Fruit fly (Drosophila melanogaster): ENCODE data around the gene CG4678.

CG4678 gene

DNA sequence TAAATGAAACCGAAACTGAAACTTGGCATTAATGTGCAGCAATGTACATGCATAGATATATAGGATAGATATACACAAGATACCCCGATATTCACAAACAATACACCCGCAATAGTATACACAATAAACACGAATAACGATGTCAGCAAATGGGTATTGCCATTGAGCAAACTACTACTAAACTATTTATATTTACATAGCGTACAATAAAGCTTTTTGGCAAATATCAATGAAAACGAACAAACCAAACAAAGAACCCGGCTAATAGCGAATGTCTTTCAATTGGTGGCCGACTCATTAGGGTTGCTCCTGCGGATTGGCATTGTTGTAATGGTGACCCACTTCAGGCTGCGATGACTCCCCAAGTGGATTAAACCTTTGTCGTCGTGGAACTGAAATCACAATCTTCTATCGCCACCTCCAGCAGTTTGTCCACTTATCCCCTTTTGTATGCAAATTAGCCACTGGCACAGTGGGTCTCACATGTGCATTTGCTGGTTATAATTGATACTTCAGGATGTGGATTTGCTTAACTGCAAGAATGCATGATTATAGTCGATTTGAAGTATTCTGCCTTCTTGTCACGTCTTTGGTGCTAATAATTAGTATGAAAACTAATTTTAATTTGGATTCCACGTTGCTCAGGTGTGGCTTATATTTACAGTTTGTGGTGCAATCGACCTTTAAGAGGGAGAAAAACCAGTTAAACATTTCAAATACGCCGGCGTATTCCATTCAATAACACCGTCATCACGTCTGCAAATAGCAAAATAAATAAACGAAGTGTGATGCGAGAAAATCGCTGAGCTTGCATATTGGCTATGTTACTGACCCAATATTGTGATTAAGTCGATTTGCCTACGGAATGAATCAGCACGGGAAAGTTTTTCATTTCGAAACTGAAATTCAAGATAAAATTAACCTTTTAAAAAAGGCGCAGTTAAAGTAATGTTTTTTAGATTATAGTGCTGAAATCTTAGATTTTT lies 45.6 kb upstream of the CG4678 start (continued):
- TF ChIP-seq sr (GFP tag; IDR thresholded peaks at IDR 0.05) (0 out of 3 replicates have a peak, but pooled peaks have one; percentile 22), Dek (tag; optimal IDR thresholded peaks at IDR 0.05) (no peak), salm (tag; optimal IDR thresholded peaks at IDR 0.05) (no peak), CG18619 (GFP tag; optimal IDR thresholded peaks at IDR 0.05) (no peak), CG4617 (GFP tag; optimal IDR thresholded peaks at IDR 0.05; ENCODE audit: borderline replicate concordance) (no peak), lov (optimal IDR thresholded peaks at IDR 0.05) (no peak), lov (GFP tag; IDR thresholded peaks at IDR 0.05) (0 out of 3 replicates have a peak, but pooled peaks have one; percentile 43), CG14014 (GFP tag; IDR thresholded peaks at IDR 0.05) (peak; percentile 86), CG17802 (tag; optimal IDR thresholded peaks at IDR 0.05) (no peak), abd-A (tag; optimal IDR thresholded peaks at IDR 0.05) (peak; percentile 5), Atf3 (GFP tag; optimal IDR thresholded peaks at IDR 0.05) (no peak), Six4 (GFP tag; optimal IDR thresholded peaks at IDR 0.05) (no peak), CG15073 (GFP tag; optimal IDR thresholded peaks at IDR 0.05) (no peak), CG11696 (GFP tag; IDR thresholded peaks at IDR 0.05) (peak; percentile 62), CG6791 (GFP tag; IDR thresholded peaks at IDR 0.05; ENCODE audit: partially characterized antibody) (0 out of 3 replicates have a peak, but pooled peaks have one; percentile 34), ems (GFP tag; optimal IDR thresholded peaks at IDR 0.05) (no peak), Sry-δ (GFP tag; optimal IDR thresholded peaks at IDR 0.05) (no peak), vfl (GFP tag; optimal IDR thresholded peaks at IDR 0.05) (no peak), CoRest (tag; optimal IDR thresholded peaks at IDR 0.05) (no peak), p53 (GFP tag; optimal IDR thresholded peaks at IDR 0.05) (peak; percentile 27), CG2120 (GFP tag; optimal IDR thresholded peaks at IDR 0.05) (no peak), CG30403 (GFP tag; optimal IDR thresholded peaks at IDR 0.05) (no peak), slbo (GFP tag; IDR thresholded peaks at IDR 0.05) (peak; percentile 21; the same call in 1 of the 2 replicates), wek (GFP tag; optimal IDR thresholded peaks at IDR 0.05) (no peak), Hmr (GFP tag; optimal IDR thresholded peaks at IDR 0.05) (peak; percentile 27), CG18764 (GFP tag; optimal IDR thresholded peaks at IDR 0.05) (no peak), Ets97D (GFP tag; optimal IDR thresholded peaks at IDR 0.05) (peak; percentile 59), CG4707 (GFP tag; optimal IDR thresholded peaks at IDR 0.05) (peak; percentile 95), HLH4C (GFP tag; IDR thresholded peaks at IDR 0.05; ENCODE audit: partially characterized antibody) (no peak), CG8478 (optimal IDR thresholded peaks at IDR 0.05) (no peak), Ets65A (GFP tag) (peak; percentile 93), CG12744 (GFP tag; optimal IDR thresholded peaks at IDR 0.05) (no peak), pan (optimal IDR thresholded peaks at IDR 0.05) (no peak), pan (GFP tag; optimal IDR thresholded peaks at IDR 0.05 in 1 of 2, IDR thresholded peaks at IDR 0.05 in 1 of 2) (peak in 1 of 2 experiments; percentile 83), CG32767 (GFP tag; IDR thresholded peaks at IDR 0.05) (no peak), Oli (tag; optimal IDR thresholded peaks at IDR 0.05) (peak; percentile 29), en (GFP tag; optimal IDR thresholded peaks at IDR 0.05) (peak; percentile 75), CG10979 (tag; optimal IDR thresholded peaks at IDR 0.05) (no peak), Oaz (GFP tag; IDR thresholded peaks at IDR 0.05) (peak; percentile 73), Nf-YB (GFP tag; optimal IDR thresholded peaks at IDR 0.05) (no peak), CG3995 (GFP tag; optimal IDR thresholded peaks at IDR 0.05) (no peak), Dfd (GFP tag; optimal IDR thresholded peaks at IDR 0.05) (no peak), Blimp-1 (GFP tag; optimal IDR thresholded peaks at IDR 0.05) (no peak), CG14441 (GFP tag; IDR thresholded peaks at IDR 0.05) (peak; percentile 72), ac (GFP tag; optimal IDR thresholded peaks at IDR 0.05) (no peak), CG10147 (GFP tag; optimal IDR thresholded peaks at IDR 0.05) (no peak), CG6683 (GFP tag; optimal IDR thresholded peaks at IDR 0.05) (no peak), Dll (GFP tag; IDR thresholded peaks at IDR 0.05; ENCODE audit: partially characterized antibody) (no peak), nau (GFP tag; optimal IDR thresholded peaks at IDR 0.05) (no peak)
